Worm (Caenorhabditis elegans) whole organism, young adult: ENCODE measurements around the gene isp-1.

Source experiments
- K12H6.12 ChIP-seq: fragments of 200-800 bp; sonication (Bioruptor generic); optimal IDR thresholded peaks from 2 replicates; lab custom pipeline; 2018; ENCODE audit warnings: mild to moderate bottlenecking, missing genetic modification characterization, missing compliant biosample characterization
- ceh-100 ChIP-seq: fragments of 200-800 bp; sonication (Bioruptor generic); IDR thresholded peaks from 2 replicates; pipeline ENCODE4 v1.3.6; 2022; ENCODE audit warnings: missing genetic modification reagents, missing genetic modification characterization, missing compliant biosample characterization

- TF ChIP-seq ceh-100 (GFP tag; lab: Robert Waterston, UW) (no peak), K12H6.12 (tag; lab: Kevin White, UChicago) (no peak)
Measured at ce11 chrIV:8157161-8157560, 21.3 kb upstream of the isp-1 start, which contains the start of gene B0218.5.
